Fruit fly (Drosophila melanogaster) whole organism, embryonic: Measurements from ENCODE around the gene Muc11A.

Source experiments
- Atf3 ChIP-seq: fragments of 200-800 bp; sonication (Bioruptor generic); optimal IDR thresholded peaks from 3 replicates; lab custom pipeline; 2016; ENCODE audit warnings: missing biosample characterization, missing genetic modification characterization
- B-H1 ChIP-seq: fragments of 200-800 bp; sonication (Bioruptor generic); IDR thresholded peaks from 3 replicates; pipeline ENCODE4 v1.3.6; 2022; ENCODE audit warnings: missing biosample characterization, missing genetic modification characterization
- BEAF-32 ChIP-seq: fragments of 200-800 bp; sonication (Bioruptor generic); optimal IDR thresholded peaks from 3 replicates; lab custom pipeline; 2017; ENCODE audit warnings: missing biosample characterization, missing genetic modification characterization, mild to moderate bottlenecking, moderate library complexity, missing genetic modification reagents
- CG12071 ChIP-seq: fragments of 200-800 bp; sonication (Bioruptor generic); optimal IDR thresholded peaks from 3 replicates; lab custom pipeline; 2018; ENCODE audit warnings: missing biosample characterization, mild to moderate bottlenecking, missing genetic modification characterization
- CG16815 ChIP-seq: fragments of 200-800 bp; sonication (Bioruptor generic); optimal IDR thresholded peaks from 3 replicates; lab custom pipeline; 2017; ENCODE audit warnings: missing biosample characterization, mild to moderate bottlenecking, missing genetic modification characterization
- CG17328 ChIP-seq: fragments of 200-800 bp; sonication (Bioruptor generic); IDR thresholded peaks from 2 replicates; pipeline ENCODE4 v1.3.6; 2022; ENCODE audit warnings: missing biosample characterization, missing genetic modification characterization
- CG17359 ChIP-seq: fragments of 200-800 bp; sonication (Bioruptor generic); optimal IDR thresholded peaks from 3 replicates; lab custom pipeline; 2018; ENCODE audit warnings: missing biosample characterization, mild to moderate bottlenecking, missing genetic modification characterization, moderate library complexity
- CG17361 ChIP-seq: fragments of 200-800 bp; sonication (Bioruptor generic); IDR thresholded peaks from 3 replicates; pipeline ENCODE4 v1.3.6; 2022; ENCODE audit warnings: missing biosample characterization, missing genetic modification characterization
- CG17829 ChIP-seq: fragments of 200-800 bp; optimal IDR thresholded peaks from 2 replicates; lab custom pipeline; 2019; ENCODE audit warnings: missing biosample characterization, mild to moderate bottlenecking, missing genetic modification characterization, moderate library complexity
- CG1832 ChIP-seq: fragments of 200-800 bp; sonication (Bioruptor generic); optimal IDR thresholded peaks from 2 replicates; lab custom pipeline; 2017; ENCODE audit warnings: missing biosample characterization, mild to moderate bottlenecking, missing genetic modification characterization, inconsistent platforms
- CG2120 ChIP-seq: fragments of 200-800 bp; sonication (Bioruptor generic); optimal IDR thresholded peaks from 3 replicates; lab custom pipeline; 2016; ENCODE audit warnings: missing biosample characterization, missing genetic modification characterization
- CG2202 ChIP-seq: fragments of 200-800 bp; sonication (Bioruptor generic); optimal IDR thresholded peaks from 2 replicates; lab custom pipeline; 2018; ENCODE audit warnings: missing biosample characterization, mild to moderate bottlenecking, missing genetic modification characterization
- CG2678 ChIP-seq: fragments of 200-800 bp; sonication (Bioruptor generic); optimal IDR thresholded peaks from 3 replicates; lab custom pipeline; 2019; ENCODE audit warnings: missing biosample characterization, mild to moderate bottlenecking, missing genetic modification characterization, moderate library complexity
- CG3407 ChIP-seq: fragments of 200-800 bp; sonication (Bioruptor generic); optimal IDR thresholded peaks from 2 replicates; lab custom pipeline; 2018; ENCODE audit warnings: missing biosample characterization, mild to moderate bottlenecking, missing genetic modification characterization
- CG3838 ChIP-seq: fragments of 200-800 bp; sonication (Bioruptor generic); optimal IDR thresholded peaks from 3 replicates; lab custom pipeline; 2016; ENCODE audit warnings: missing biosample characterization, missing genetic modification characterization
- CG4424 ChIP-seq: fragments of 200-800 bp; sonication (Bioruptor generic); optimal IDR thresholded peaks from 3 replicates; lab custom pipeline; 2016; ENCODE audit warnings: missing biosample characterization, missing genetic modification characterization
- CG5245 ChIP-seq: fragments of 200-800 bp; sonication (Bioruptor generic); optimal IDR thresholded peaks from 3 replicates; lab custom pipeline; 2016; ENCODE audit warnings: missing biosample characterization, missing genetic modification characterization
- CG7372 ChIP-seq: fragments of 200-800 bp; sonication (Bioruptor generic); IDR thresholded peaks from 2 replicates; pipeline ENCODE4 v1.3.6; 2022; ENCODE audit warnings: missing biosample characterization, missing genetic modification characterization
- CG7556 ChIP-seq: fragments of 200-800 bp; sonication (Bioruptor generic); optimal IDR thresholded peaks from 2 replicates; lab custom pipeline; 2017; ENCODE audit warnings: missing biosample characterization, mild to moderate bottlenecking, missing genetic modification characterization
- CG8359 ChIP-seq: fragments of 200-800 bp; sonication (Bioruptor generic); optimal IDR thresholded peaks from 2 replicates; lab custom pipeline; 2017; ENCODE audit warnings: missing biosample characterization, mild to moderate bottlenecking, missing genetic modification characterization, borderline replicate concordance
- CG9932 ChIP-seq: fragments of 200-800 bp; sonication (Bioruptor generic); IDR thresholded peaks from 2 replicates; pipeline ENCODE4 v1.3.6; 2022; ENCODE audit warnings: missing biosample characterization, missing genetic modification characterization
- D ChIP-seq, 2 experiments: fragments of 200-800 bp in 1 of 2; fragments of >200 bp in 1 of 2; sonication (Bioruptor generic) in 1 of 2; optimal IDR thresholded peaks; 2 replicates in 1 of 2; 3 replicates in 1 of 2; lab custom pipeline; 2017; ENCODE audit warnings: mild to moderate bottlenecking in 1 of 2, missing biosample characterization in 1 of 2, missing genetic modification characterization in 1 of 2, missing genetic modification reagents in 1 of 2
- E2f2 ChIP-seq: fragments of 200-800 bp; sonication (Bioruptor generic); IDR thresholded peaks from 2 replicates; pipeline ENCODE4 v1.3.6; 2022; ENCODE audit warnings: missing biosample characterization, missing genetic modification characterization
- Eip74EF ChIP-seq, 2 experiments: fragments of 200-800 bp in 1 of 2; fragments of >200 bp in 1 of 2; sonication (Bioruptor generic) in 1 of 2; optimal IDR thresholded peaks; 2 replicates each; lab custom pipeline; 2017 to 2019; ENCODE audit warnings: missing biosample characterization in 2 of 2, missing genetic modification characterization in 2 of 2, mild to moderate bottlenecking in 1 of 2, moderate library complexity in 1 of 2
- Gsc ChIP-seq: fragments of 200-800 bp; sonication (Bioruptor generic); IDR thresholded peaks from 2 replicates; pipeline ENCODE4 v1.3.6; 2022; ENCODE audit warnings: missing biosample characterization, missing genetic modification characterization
- H15 ChIP-seq: fragments of 200-800 bp; sonication (Bioruptor generic); IDR thresholded peaks from 3 replicates; pipeline ENCODE4 v1.3.6; 2022; ENCODE audit warnings: missing biosample characterization, missing genetic modification characterization
- Hr51 ChIP-seq, 2 experiments: fragments of 200-800 bp; sonication (Bioruptor generic); optimal IDR thresholded peaks; 2 replicates in 1 of 2; 3 replicates in 1 of 2; lab custom pipeline; 2016 to 2018; ENCODE audit warnings: missing biosample characterization in 2 of 2, missing genetic modification characterization in 2 of 2, mild to moderate bottlenecking in 1 of 2, moderate library complexity in 1 of 2
- MBD-R2 ChIP-seq: fragments of 200-800 bp; sonication (Bioruptor generic); IDR thresholded peaks from 2 replicates; pipeline ENCODE4 v1.3.6; 2022; ENCODE audit warnings: missing biosample characterization, missing genetic modification characterization
- Sox102F ChIP-seq: fragments of 200-800 bp; sonication (Bioruptor generic); optimal IDR thresholded peaks from 2 replicates; lab custom pipeline; 2018; ENCODE audit warnings: missing biosample characterization, mild to moderate bottlenecking, missing genetic modification characterization, moderate library complexity
- Spps ChIP-seq: fragments of 200-800 bp; sonication (Bioruptor generic); optimal IDR thresholded peaks from 2 replicates; lab custom pipeline; 2018; ENCODE audit warnings: missing biosample characterization, mild to moderate bottlenecking, missing genetic modification characterization
- cas ChIP-seq: fragments of 200-800 bp; sonication (Bioruptor generic); IDR thresholded peaks from 2 replicates; pipeline ENCODE4 v1.3.6; 2022; ENCODE audit warnings: missing biosample characterization, missing genetic modification characterization
- dan ChIP-seq: fragments of 200-800 bp; sonication (Bioruptor generic); IDR thresholded peaks from 2 replicates; pipeline ENCODE4 v1.3.6; 2022; ENCODE audit warnings: missing biosample characterization, missing genetic modification characterization
- dmrt99B ChIP-seq: fragments of 200-800 bp; sonication (Bioruptor generic); optimal IDR thresholded peaks from 2 replicates; lab custom pipeline; 2018; ENCODE audit warnings: missing biosample characterization, mild to moderate bottlenecking, missing genetic modification characterization, moderate library complexity
- dpn ChIP-seq, 2 experiments: fragments of 200-800 bp; sonication (Bioruptor generic); optimal IDR thresholded peaks; 3 replicates each; lab custom pipeline; 2016; ENCODE audit warnings: missing biosample characterization in 2 of 2, missing genetic modification characterization in 2 of 2
- eve ChIP-seq, 2 experiments: fragments of >200 bp; optimal IDR thresholded peaks; 2 replicates each; lab custom pipeline; 2017; ENCODE audit warnings: missing biosample characterization in 2 of 2, missing genetic modification characterization in 2 of 2
- gce ChIP-seq: fragments of 200-800 bp; sonication (Bioruptor generic); IDR thresholded peaks from 3 replicates; pipeline ENCODE4 v1.3.6; 2022; ENCODE audit warnings: missing biosample characterization, missing genetic modification characterization
- hkb ChIP-seq, 2 experiments: fragments of 200-800 bp in 1 of 2; fragments of >200 bp in 1 of 2; sonication (Bioruptor generic) in 1 of 2; IDR thresholded peaks in 1 of 2; optimal IDR thresholded peaks in 1 of 2; 2 replicates each; pipeline versions ENCODE4 v1.3.6 to Lab custom; 2017 to 2022; ENCODE audit warnings: missing biosample characterization in 1 of 2, missing genetic modification characterization in 1 of 2
- insv ChIP-seq, 2 experiments: fragments of 200-800 bp; sonication (Bioruptor generic); optimal IDR thresholded peaks; 3 replicates each; lab custom pipeline; 2016 to 2018; ENCODE audit warnings: missing biosample characterization in 2 of 2, missing genetic modification characterization in 2 of 2
- jumu ChIP-seq: fragments of 200-800 bp; sonication (Bioruptor generic); optimal IDR thresholded peaks from 3 replicates; lab custom pipeline; 2016; ENCODE audit warnings: missing biosample characterization, missing genetic modification characterization
- klu ChIP-seq: fragments of 200-800 bp; sonication (Bioruptor generic); IDR thresholded peaks from 2 replicates; pipeline ENCODE4 v1.3.6; 2022; ENCODE audit warnings: missing biosample characterization, missing genetic modification characterization
- org-1 ChIP-seq: fragments of 200-800 bp; sonication (Bioruptor generic); optimal IDR thresholded peaks from 2 replicates; lab custom pipeline; 2017; ENCODE audit warnings: missing biosample characterization, missing genetic modification characterization
- peb ChIP-seq: fragments of 200-800 bp; sonication (Bioruptor generic); IDR thresholded peaks from 2 replicates; pipeline ENCODE4 v1.3.6; 2022; ENCODE audit warnings: missing biosample characterization, missing genetic modification characterization
- ranshi ChIP-seq: fragments of 200-800 bp; sonication (Bioruptor generic); IDR thresholded peaks from 2 replicates; pipeline ENCODE4 v1.3.6; 2022; ENCODE audit warnings: missing biosample characterization, missing genetic modification characterization
- salm ChIP-seq: fragments of 200-800 bp; sonication (Bioruptor generic); optimal IDR thresholded peaks from 2 replicates; lab custom pipeline; 2018; ENCODE audit warnings: missing biosample characterization, mild to moderate bottlenecking, missing genetic modification characterization
- sd ChIP-seq: fragments of 200-800 bp; sonication (Bioruptor generic); optimal IDR thresholded peaks from 3 replicates; lab custom pipeline; 2018; ENCODE audit warnings: missing biosample characterization, mild to moderate bottlenecking, missing genetic modification characterization, moderate library complexity
- tap ChIP-seq: fragments of 200-800 bp; optimal IDR thresholded peaks from 3 replicates; lab custom pipeline; 2019; ENCODE audit warnings: missing biosample characterization, mild to moderate bottlenecking, missing genetic modification characterization, moderate library complexity
- tio ChIP-seq: fragments of 200-800 bp; sonication (Bioruptor generic); optimal IDR thresholded peaks from 2 replicates; lab custom pipeline; 2017; ENCODE audit warnings: missing biosample characterization, missing genetic modification characterization, inconsistent platforms
- ttk ChIP-seq: fragments of 200-800 bp; sonication (Bioruptor generic); IDR thresholded peaks from 2 replicates; pipeline ENCODE4 v2.1.2; 2022; ENCODE audit warnings: missing biosample characterization, missing genetic modification characterization
- zen ChIP-seq: fragments of 200-800 bp; sonication (Bioruptor generic); optimal IDR thresholded peaks from 3 replicates; lab custom pipeline; 2018; ENCODE audit warnings: missing biosample characterization, mild to moderate bottlenecking, missing genetic modification characterization, moderate library complexity

Gene Muc11A

DNA sequence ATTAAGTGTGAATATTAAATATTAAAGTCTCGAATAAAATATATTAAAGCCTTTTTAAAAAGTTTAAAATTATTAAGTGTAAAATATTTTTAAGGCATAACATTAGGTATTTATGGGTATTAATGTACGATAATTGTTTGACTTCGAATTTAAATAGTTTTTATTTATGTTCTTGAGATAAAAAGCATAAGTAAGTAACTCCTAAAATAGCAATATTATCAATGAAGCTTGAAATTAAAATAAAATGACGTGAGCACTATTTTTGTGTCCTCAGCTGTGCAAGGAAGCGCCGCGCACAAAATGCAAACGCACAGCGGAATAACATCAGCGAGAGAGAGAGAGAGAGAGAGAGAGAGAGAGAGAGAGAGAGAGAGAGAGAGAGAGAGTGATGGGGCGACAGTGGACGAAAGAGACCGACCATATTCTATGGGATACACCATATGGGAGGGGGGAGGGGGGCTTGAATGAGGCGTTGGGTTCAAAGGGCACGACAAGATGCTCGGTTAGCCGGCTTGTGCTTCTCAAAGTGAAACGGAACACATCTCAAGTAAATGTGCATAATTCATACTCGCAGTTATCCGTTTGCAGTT lies 30.7 kb downstream of the Muc11A start (continued):
- TF ChIP-seq Spps (tag; lab: Kevin White, UChicago), result peak; percentile 26
- no peak for TF ChIP-seq tap (tag; lab: Kevin White, UChicago)
- no peak for TF ChIP-seq CG9932
- TF ChIP-seq hkb (optimal IDR thresholded peaks at IDR 0.05; lab: Kevin White, UChicago), result no peak
- no peak for TF ChIP-seq hkb (GFP tag; IDR thresholded peaks at IDR 0.05; lab: Robert Waterston, UW)
- TF ChIP-seq ranshi (GFP tag; lab: Robert Waterston, UW), result no peak
- TF ChIP-seq B-H1 (GFP tag; lab: Robert Waterston, UW), result no peak
- TF ChIP-seq CG12071 (GFP tag; lab: Kevin White, UChicago), result no peak
- TF ChIP-seq Gsc (GFP tag; lab: Robert Waterston, UW), result no peak
- TF ChIP-seq E2f2 (GFP tag; lab: Robert Waterston, UW), result no peak
- TF ChIP-seq org-1 (GFP tag; lab: Kevin White, UChicago), result no peak
- TF ChIP-seq tio (GFP tag; lab: Kevin White, UChicago), result no peak
- no peak for TF ChIP-seq CG8359 (GFP tag; lab: Kevin White, UChicago)
- TF ChIP-seq CG3838 (GFP tag; lab: Kevin White, UChicago), result no peak
- no peak for TF ChIP-seq cas (GFP tag; lab: Robert Waterston, UW)
- peak; percentile 53 for TF ChIP-seq CG2678
- no peak for TF ChIP-seq CG4424 (GFP tag; lab: Kevin White, UChicago)
- no peak for TF ChIP-seq jumu (GFP tag; lab: Kevin White, UChicago)
- TF ChIP-seq insv (GFP tag; optimal IDR thresholded peaks at IDR 0.05; lab: Kevin White, UChicago), result no peak
- TF ChIP-seq gce (GFP tag; lab: Robert Waterston, UW), result no peak
- no peak for TF ChIP-seq D (optimal IDR thresholded peaks at IDR 0.05; lab: Kevin White, UChicago)
- TF ChIP-seq D (GFP tag; optimal IDR thresholded peaks at IDR 0.05; lab: Kevin White, UChicago), result peak; percentile 2
- TF ChIP-seq CG1832, result peak; percentile 78
- TF ChIP-seq Atf3 (GFP tag; lab: Kevin White, UChicago), result no peak
- TF ChIP-seq CG5245, result no peak
- peak; percentile 9 for TF ChIP-seq Sox102F (GFP tag; lab: Kevin White, UChicago)
- peak; percentile 16 for TF ChIP-seq CG16815 (GFP tag; lab: Kevin White, UChicago)
- TF ChIP-seq CG3407 (GFP tag; lab: Kevin White, UChicago), result no peak
- TF ChIP-seq ttk (GFP tag; lab: Robert Waterston, UW), result no peak
- TF ChIP-seq BEAF-32 (GFP tag; lab: Kevin White, UChicago), result no peak
- no peak for TF ChIP-seq dpn (GFP tag; optimal IDR thresholded peaks at IDR 0.05; lab: Kevin White, UChicago)
- TF ChIP-seq eve (GFP tag; optimal IDR thresholded peaks at IDR 0.05; lab: Kevin White, UChicago), result no peak
- TF ChIP-seq Hr51 (GFP tag; optimal IDR thresholded peaks at IDR 0.05; lab: Kevin White, UChicago), result peak in 1 of 2 experiments; percentile 19
- TF ChIP-seq CG2120 (GFP tag; lab: Kevin White, UChicago), result no peak
- no peak for TF ChIP-seq CG2202 (tag; lab: Kevin White, UChicago)
- TF ChIP-seq salm (tag; lab: Kevin White, UChicago), result no peak
- TF ChIP-seq peb (GFP tag; lab: Robert Waterston, UW), result no peak
- no peak for TF ChIP-seq klu (GFP tag; lab: Robert Waterston, UW)
- no peak for TF ChIP-seq CG7372 (GFP tag; lab: Robert Waterston, UW)
- TF ChIP-seq CG17829 (tag; lab: Kevin White, UChicago), result peak; percentile 27
- no peak for TF ChIP-seq sd
- peak; percentile 7 for TF ChIP-seq zen (tag; lab: Kevin White, UChicago)
- TF ChIP-seq MBD-R2, result no peak
- TF ChIP-seq dmrt99B (tag; lab: Kevin White, UChicago), result peak; percentile 20
- peak; percentile 54; the same call in 2 of the 3 replicates for TF ChIP-seq CG17361 (GFP tag; lab: Robert Waterston, UW)
- TF ChIP-seq CG17328 (GFP tag; lab: Robert Waterston, UW), result peak; percentile 33; the same call in 1 of the 2 replicates
- TF ChIP-seq Eip74EF (GFP tag; optimal IDR thresholded peaks at IDR 0.05; lab: Kevin White, UChicago), result no peak
- TF ChIP-seq CG7556 (GFP tag; lab: Kevin White, UChicago), result peak; percentile 40
- no peak for TF ChIP-seq H15
- TF ChIP-seq dan, result no peak
- TF ChIP-seq CG17359, result peak; percentile 15
